Worm (Caenorhabditis elegans) whole organism, mixed stage, embryonic: Measurements from ENCODE around the gene uig-1.

Source experiments
- M03D4.4 ChIP-seq: sonication (generic microtip); optimal IDR thresholded peaks from 2 replicates; lab custom pipeline; 2017; ENCODE audit warnings: mild to moderate bottlenecking, missing genetic modification characterization, missing compliant biosample characterization
- bed-3 ChIP-seq: fragments of 200-800 bp; sonication (Bioruptor generic); optimal IDR thresholded peaks from 3 replicates; lab custom pipeline; 2018; ENCODE audit warnings: mild to moderate bottlenecking, missing genetic modification characterization, moderate library complexity, missing compliant biosample characterization
- blmp-1 ChIP-seq: fragments of 150-350 bp; optimal IDR thresholded peaks from 2 replicates; lab custom pipeline; 2014; ENCODE audit warnings: missing biosample characterization, missing genetic modification characterization
- ceh-39 ChIP-seq: fragments of 150-350 bp; optimal IDR thresholded peaks from 2 replicates; lab custom pipeline; 2014; ENCODE audit warnings: missing biosample characterization, missing genetic modification characterization
- ceh-83 ChIP-seq: fragments of 200-800 bp; sonication (Bioruptor generic); optimal IDR thresholded peaks from 2 replicates; lab custom pipeline; 2018; ENCODE audit warnings: mild to moderate bottlenecking, missing genetic modification characterization, missing compliant biosample characterization
- elt-1 ChIP-seq: sonication (generic microtip); optimal IDR thresholded peaks from 2 replicates; lab custom pipeline; 2017; ENCODE audit warnings: missing genetic modification characterization, mild to moderate bottlenecking, missing compliant biosample characterization, antibody characterized with exemption, moderate library complexity, borderline replicate concordance; ENCODE audit not compliant: insufficient read depth
- elt-3 ChIP-seq: fragments of 150-350 bp; optimal IDR thresholded peaks from 2 replicates; lab custom pipeline; 2014; ENCODE audit warnings: missing biosample characterization, missing genetic modification characterization
- flh-1 ChIP-seq: fragments of 200-800 bp; sonication (Bioruptor generic); optimal IDR thresholded peaks from 2 replicates; lab custom pipeline; 2018; ENCODE audit warnings: mild to moderate bottlenecking, missing genetic modification characterization, moderate library complexity, missing compliant biosample characterization
- ham-2 ChIP-seq: fragments of 200-800 bp; sonication (Bioruptor generic); optimal IDR thresholded peaks from 2 replicates; lab custom pipeline; 2018; ENCODE audit warnings: mild to moderate bottlenecking, missing genetic modification characterization, missing compliant biosample characterization
- hlh-1 ChIP-seq: fragments of 150-350 bp; optimal IDR thresholded peaks from 2 replicates; lab custom pipeline; 2014; ENCODE audit warnings: missing biosample characterization, missing genetic modification reagents, missing genetic modification characterization
- mab-5 ChIP-seq: fragments of 150-350 bp; optimal IDR thresholded peaks from 2 replicates; lab custom pipeline; 2014; ENCODE audit warnings: missing biosample characterization, missing genetic modification characterization
- mls-2 ChIP-seq: sonication (generic microtip); optimal IDR thresholded peaks from 2 replicates; lab custom pipeline; 2016; ENCODE audit warnings: mild to moderate bottlenecking, missing genetic modification characterization, moderate library complexity, missing compliant biosample characterization
- nhr-12 ChIP-seq: fragments of 150-350 bp; optimal IDR thresholded peaks from 2 replicates; lab custom pipeline; 2014; ENCODE audit warnings: missing biosample characterization, missing genetic modification characterization
- nhr-28 ChIP-seq: fragments of 150-350 bp; optimal IDR thresholded peaks from 2 replicates; lab custom pipeline; 2014; ENCODE audit warnings: missing biosample characterization, missing genetic modification characterization
- nhr-76 ChIP-seq: sonication (generic microtip); optimal IDR thresholded peaks from 2 replicates; lab custom pipeline; 2017; ENCODE audit warnings: missing biosample characterization, missing genetic modification characterization
- pha-4 ChIP-seq: fragments of 150-350 bp; optimal IDR thresholded peaks from 2 replicates; lab custom pipeline; 2018; ENCODE audit warnings: missing biosample characterization, missing genetic modification reagents, missing genetic modification characterization
- sem-2 ChIP-seq: fragments of 200-800 bp; sonication (Bioruptor generic); optimal IDR thresholded peaks from 2 replicates; lab custom pipeline; 2018; ENCODE audit warnings: mild to moderate bottlenecking, missing genetic modification characterization, missing compliant biosample characterization
- snpc-4 ChIP-seq: fragments of 150-350 bp; optimal IDR thresholded peaks from 2 replicates; lab custom pipeline; 2014; ENCODE audit warnings: missing biosample characterization, missing genetic modification characterization
- sptf-1 ChIP-seq: sonication (generic microtip); optimal IDR thresholded peaks from 2 replicates; lab custom pipeline; 2017; ENCODE audit warnings: mild to moderate bottlenecking, missing genetic modification characterization, moderate library complexity, missing compliant biosample characterization
- tbx-8 ChIP-seq: fragments of 200-800 bp; sonication (Bioruptor generic); optimal IDR thresholded peaks from 2 replicates; lab custom pipeline; 2018; ENCODE audit warnings: mild to moderate bottlenecking, missing genetic modification characterization, moderate library complexity, missing compliant biosample characterization
- unc-39 ChIP-seq: fragments of 150-350 bp; optimal IDR thresholded peaks from 2 replicates; lab custom pipeline; 2014; ENCODE audit warnings: missing biosample characterization, missing genetic modification characterization
- zip-8 ChIP-seq: fragments of 150-350 bp; optimal IDR thresholded peaks from 2 replicates; lab custom pipeline; 2014; ENCODE audit warnings: missing biosample characterization, missing genetic modification characterization

The uig-1 gene

ce11 chrV:13236507-13236906 is 59.3 kb downstream of the uig-1 start, which contains the start of gene dmd-10:
TSS of gene dmd-10 (minus strand) at chrV:13236607.
- no peak for TF ChIP-seq bed-3 (GFP tag; lab: Kevin White, UChicago)
- no peak for TF ChIP-seq ceh-83
- TF ChIP-seq M03D4.4: no peak
- TF ChIP-seq nhr-28: no peak
- TF ChIP-seq sem-2 (GFP tag; lab: Kevin White, UChicago): no peak
- TF ChIP-seq flh-1 (GFP tag; lab: Kevin White, UChicago): no peak
- TF ChIP-seq elt-3 (tag; lab: Kevin White, UChicago): no peak
- TF ChIP-seq unc-39 (tag; lab: Kevin White, UChicago): no peak
- TF ChIP-seq tbx-8 (GFP tag; lab: Kevin White, UChicago): no peak

ce11 chrV:13235313-13235712 is 60.5 kb downstream of the uig-1 start:
- TF ChIP-seq blmp-1 (tag; lab: Kevin White, UChicago) (no peak), sptf-1 (no peak)

ce11 chrV:13229538-13229937 is 66.2 kb downstream of the uig-1 start:
- TF ChIP-seq pha-4 (tag; lab: Kevin White, UChicago) (no peak), mls-2 (no peak), hlh-1 (tag; lab: Kevin White, UChicago) (no peak), tbx-8 (GFP tag; lab: Kevin White, UChicago) (no peak), nhr-12 (no peak), zip-8 (no peak), mab-5 (tag; lab: Kevin White, UChicago) (no peak), nhr-76 (tag; lab: Kevin White, UChicago) (no peak), elt-1 (tag; lab: Kevin White, UChicago) (no peak), sptf-1 (no peak), snpc-4 (no peak), ham-2 (GFP tag; lab: Kevin White, UChicago) (no peak), unc-39 (tag; lab: Kevin White, UChicago) (no peak), ceh-39 (tag; lab: Kevin White, UChicago) (no peak)
